Fruit fly (Drosophila melanogaster) whole organism: ENCODE data around the gene Myc.

Experiments used
- CG8478 ChIP-seq: fragments of >200 bp; optimal IDR thresholded peaks from 2 replicates; lab custom pipeline; 2018; ENCODE audit warnings: inconsistent platforms
- Dll ChIP-seq: fragments of >200 bp; optimal IDR thresholded peaks from 2 replicates; lab custom pipeline; 2017
- EcR ChIP-seq, 2 experiments: fragments of >200 bp; optimal IDR thresholded peaks; 2 replicates each; lab custom pipeline; 2017; ENCODE audit warnings: missing biosample characterization in 2 of 2, missing genetic modification characterization in 2 of 2, missing genetic modification reagents in 2 of 2
- pan ChIP-seq: fragments of >200 bp; optimal IDR thresholded peaks from 2 replicates; lab custom pipeline; 2017
- psq ChIP-seq: fragments of >200 bp; optimal IDR thresholded peaks from 2 replicates; lab custom pipeline; 2017
- usp ChIP-seq: fragments of >200 bp; optimal IDR thresholded peaks from 2 replicates; lab custom pipeline; 2017; ENCODE audit warnings: missing biosample characterization, missing genetic modification characterization, mixed read lengths

Myc gene

dm6 chrX:3357724-3358179 is 15.2 kb upstream of the Myc start:
- TF ChIP-seq EcR (GFP tag; optimal IDR thresholded peaks at IDR 0.05; lab: Kevin White, UChicago) (no peak), CG8478 (lab: Kevin White, UChicago) (no peak), Dll (no peak), pan (lab: Kevin White, UChicago) (no peak), usp (GFP tag; lab: Kevin White, UChicago) (no peak), psq (lab: Kevin White, UChicago) (no peak)

DNA sequence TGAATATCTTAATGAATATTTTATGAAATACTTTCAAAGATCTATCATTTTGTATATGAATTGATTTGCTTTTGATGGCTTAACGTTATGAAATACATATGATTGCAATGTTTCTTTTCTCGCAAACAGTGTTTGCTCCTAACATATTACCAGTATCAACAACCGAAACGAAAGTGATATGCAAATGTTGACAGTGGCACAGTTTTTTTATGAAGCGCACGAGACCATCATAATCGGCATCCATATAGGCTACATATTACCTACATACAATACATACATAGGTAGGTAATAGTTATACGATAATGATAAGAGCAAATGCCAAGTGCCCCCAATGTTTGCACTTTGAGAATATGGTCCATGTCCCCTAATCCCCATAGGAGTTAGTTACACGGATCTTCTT is 14.1 kb upstream of the Myc start:
- TF ChIP-seq pan (lab: Kevin White, UChicago) (no peak), EcR (GFP tag; optimal IDR thresholded peaks at IDR 0.05; lab: Kevin White, UChicago) (no peak), Dll (no peak), CG8478 (lab: Kevin White, UChicago) (no peak), psq (lab: Kevin White, UChicago) (no peak), usp (GFP tag; lab: Kevin White, UChicago) (no peak)

dm6 chrX:3360437-3361075 is 12.4 kb upstream of the Myc start:
- TF ChIP-seq pan (lab: Kevin White, UChicago) (no peak), EcR (GFP tag; optimal IDR thresholded peaks at IDR 0.05; lab: Kevin White, UChicago) (no peak), Dll (no peak), usp (GFP tag; lab: Kevin White, UChicago) (no peak), CG8478 (lab: Kevin White, UChicago) (no peak), psq (lab: Kevin White, UChicago) (no peak)

- no peak for TF ChIP-seq usp (GFP tag; lab: Kevin White, UChicago)
- TF ChIP-seq EcR (GFP tag; optimal IDR thresholded peaks at IDR 0.05; lab: Kevin White, UChicago): no peak
- TF ChIP-seq pan (lab: Kevin White, UChicago): no peak
- no peak for TF ChIP-seq CG8478 (lab: Kevin White, UChicago)
- TF ChIP-seq psq (lab: Kevin White, UChicago): no peak
- no peak for TF ChIP-seq Dll
Measured at dm6 chrX:3361675-3362074, 11.3 kb upstream of the Myc start.

DNA sequence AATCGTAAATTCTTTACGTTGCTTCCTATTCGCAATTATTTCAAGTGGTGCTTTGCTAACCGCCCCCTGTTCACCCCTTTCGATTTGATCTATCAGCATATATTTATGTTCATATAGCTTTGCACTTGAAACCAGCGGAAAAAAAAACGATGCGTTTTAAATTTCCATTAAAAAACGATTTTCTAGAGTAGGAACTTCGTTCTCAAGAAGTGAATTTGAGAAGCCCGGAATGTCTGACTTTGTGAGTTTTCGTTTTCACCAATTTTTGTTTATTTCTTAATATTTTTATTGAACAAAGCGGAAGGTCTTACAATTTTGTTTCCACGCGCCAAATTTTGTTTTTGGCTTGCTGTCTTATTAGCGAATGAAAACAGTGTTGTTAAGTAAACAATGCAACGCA is 10.5 kb upstream of the Myc start:
- TF ChIP-seq CG8478 (lab: Kevin White, UChicago) (no peak), usp (GFP tag; lab: Kevin White, UChicago) (no peak)

DNA sequence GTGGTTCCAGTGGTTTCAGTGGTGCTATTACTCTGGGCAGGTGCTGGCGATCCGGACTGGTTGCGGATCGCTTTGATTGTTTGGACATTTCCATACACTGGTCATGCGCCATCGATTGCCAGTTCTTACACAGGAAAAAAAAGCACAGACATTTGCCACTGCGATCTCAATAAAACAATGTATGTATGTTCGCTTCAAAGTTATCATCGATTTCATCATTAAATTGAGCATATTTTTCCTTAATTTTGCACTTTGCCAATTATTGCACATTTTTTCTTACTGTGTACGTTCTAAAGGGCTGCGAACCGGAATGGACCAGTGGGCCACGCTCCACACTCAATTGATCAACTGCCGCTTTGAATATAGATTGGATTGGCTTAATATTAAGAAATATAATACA is 9.3 kb upstream of the Myc start:
- TF ChIP-seq CG8478 (lab: Kevin White, UChicago): no peak
- no peak for TF ChIP-seq usp (GFP tag; lab: Kevin White, UChicago)
- no peak for TF ChIP-seq pan (lab: Kevin White, UChicago)
- no peak for TF ChIP-seq psq (lab: Kevin White, UChicago)
- no peak for TF ChIP-seq EcR (GFP tag; optimal IDR thresholded peaks at IDR 0.05; lab: Kevin White, UChicago)
- TF ChIP-seq Dll: no peak

DNA sequence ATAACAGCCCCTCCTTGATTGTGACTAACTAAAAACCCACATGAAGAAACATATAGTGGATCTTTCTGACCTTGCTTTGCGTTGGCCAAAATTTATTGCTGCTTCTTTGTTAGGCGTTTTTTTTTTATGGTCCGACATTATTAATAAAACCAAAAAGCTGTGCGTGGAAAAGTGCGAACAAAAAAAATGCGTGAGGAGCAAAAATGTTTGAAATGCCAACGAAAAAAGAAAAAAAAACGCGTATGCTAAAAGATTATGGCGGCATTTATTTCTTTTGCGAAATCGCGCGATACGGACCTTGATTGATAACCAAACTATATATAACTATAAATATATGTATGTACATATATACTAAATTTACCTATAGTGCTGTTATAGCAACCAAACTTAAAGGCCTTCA is 7.4 kb upstream of the Myc start:
- no peak for TF ChIP-seq CG8478 (lab: Kevin White, UChicago)
- no peak for TF ChIP-seq Dll
- no peak for TF ChIP-seq pan (lab: Kevin White, UChicago)
- no peak for TF ChIP-seq EcR (GFP tag; optimal IDR thresholded peaks at IDR 0.05; lab: Kevin White, UChicago)
- TF ChIP-seq usp (GFP tag; lab: Kevin White, UChicago): no peak
- TF ChIP-seq psq (lab: Kevin White, UChicago): no peak

- TF ChIP-seq EcR (GFP tag; optimal IDR thresholded peaks at IDR 0.05; lab: Kevin White, UChicago): no peak
- no peak for TF ChIP-seq psq (lab: Kevin White, UChicago)
- TF ChIP-seq Dll: no peak
- no peak for TF ChIP-seq pan (lab: Kevin White, UChicago)
- TF ChIP-seq CG8478 (lab: Kevin White, UChicago): no peak
- no peak for TF ChIP-seq usp (GFP tag; lab: Kevin White, UChicago)
Measured at dm6 chrX:3366884-3367669, 5.9 kb upstream of the Myc start.

DNA sequence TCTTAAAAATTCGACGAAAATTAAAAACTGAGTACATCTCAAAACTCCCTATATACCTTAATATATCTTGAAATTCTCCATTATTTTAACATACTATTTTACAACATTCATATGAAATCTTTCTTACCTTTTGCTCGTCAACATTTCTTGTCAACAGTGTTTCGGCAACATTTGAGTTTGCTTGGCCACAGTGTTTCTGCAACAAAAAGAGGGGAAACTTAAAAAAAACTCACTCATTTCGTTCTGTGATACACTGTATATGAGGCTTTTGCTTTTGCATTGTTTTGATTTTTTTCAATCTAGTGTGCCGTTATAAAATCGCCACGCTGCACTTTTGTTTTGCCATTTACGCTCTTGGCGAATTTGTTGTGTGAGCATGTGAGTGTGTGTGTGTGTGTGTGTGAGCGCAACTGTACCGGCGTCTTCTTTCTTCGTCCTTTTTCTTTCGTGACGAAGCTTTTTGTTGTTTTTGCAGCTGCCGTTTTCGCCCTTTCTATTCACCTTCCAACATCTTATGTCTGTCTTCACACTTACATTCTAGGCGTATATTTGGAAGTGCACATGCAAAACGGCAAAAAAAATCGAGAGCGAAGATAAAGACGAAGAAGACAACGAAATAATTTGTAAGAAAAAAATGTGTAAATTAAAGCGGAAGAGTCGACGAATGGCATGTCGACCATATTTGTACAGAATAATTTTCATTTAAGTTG is 3.5 kb upstream of the Myc start:
- TF ChIP-seq Dll (no peak), psq (lab: Kevin White, UChicago) (no peak), usp (GFP tag; lab: Kevin White, UChicago) (no peak), EcR (GFP tag; optimal IDR thresholded peaks at IDR 0.05; lab: Kevin White, UChicago) (no peak), CG8478 (lab: Kevin White, UChicago) (no peak), pan (lab: Kevin White, UChicago) (no peak)

DNA sequence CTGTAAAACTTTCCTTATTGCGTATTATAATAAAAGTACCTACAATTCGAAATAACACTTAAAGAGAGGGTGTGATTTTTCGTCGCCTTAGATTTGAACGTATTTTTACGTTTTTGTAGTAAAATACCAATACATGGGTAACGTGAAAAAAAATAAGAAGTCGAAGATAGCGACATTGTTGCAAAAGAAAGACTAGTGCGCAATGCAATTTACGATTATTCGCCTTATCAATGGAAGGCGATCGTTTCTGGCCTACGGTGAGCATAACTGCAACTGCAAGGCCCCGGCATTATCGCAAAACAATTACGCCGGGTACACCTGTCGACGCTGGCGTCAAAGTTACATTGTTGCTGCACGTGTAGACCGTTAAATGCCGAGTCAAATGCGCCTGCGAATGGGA is 2.5 kb upstream of the Myc start:
- TF ChIP-seq CG8478 (lab: Kevin White, UChicago): no peak
- no peak for TF ChIP-seq EcR (GFP tag; optimal IDR thresholded peaks at IDR 0.05; lab: Kevin White, UChicago)
- TF ChIP-seq psq (lab: Kevin White, UChicago): no peak
- TF ChIP-seq Dll: no peak
- TF ChIP-seq pan (lab: Kevin White, UChicago): no peak
- TF ChIP-seq usp (GFP tag; lab: Kevin White, UChicago): no peak

dm6 chrX:3371267-3371824 is 1.6 kb upstream of the Myc start:
- TF ChIP-seq pan (lab: Kevin White, UChicago) (peak; percentile 63), Dll (no peak)
